Fruit fly (Drosophila melanogaster) Kc167 (cell line): ENCODE results near the gene Eig71Eb.

Source experiments
- Myc ChIP-seq: fragments of >200 bp; optimal IDR thresholded peaks from 2 replicates; lab custom pipeline; 2017; ENCODE audit warnings: missing external identifiers
- Sin3A ChIP-seq: fragments of >200 bp; optimal IDR thresholded peaks from 2 replicates; lab custom pipeline; 2018; ENCODE audit warnings: missing external identifiers
- h ChIP-seq: fragments of >200 bp; optimal IDR thresholded peaks from 3 replicates; lab custom pipeline; 2018; ENCODE audit warnings: missing external identifiers
- insv ChIP-seq: fragments of >200 bp; optimal IDR thresholded peaks from 3 replicates; lab custom pipeline; 2018; ENCODE audit warnings: missing external identifiers
- psq ChIP-seq: fragments of >200 bp; optimal IDR thresholded peaks from 2 replicates; lab custom pipeline; 2017; ENCODE audit warnings: missing external identifiers
- ttk ChIP-seq: sonication (Bioruptor generic); optimal IDR thresholded peaks from 2 replicates; lab custom pipeline; 2017; ENCODE audit warnings: missing external identifiers

DNA sequence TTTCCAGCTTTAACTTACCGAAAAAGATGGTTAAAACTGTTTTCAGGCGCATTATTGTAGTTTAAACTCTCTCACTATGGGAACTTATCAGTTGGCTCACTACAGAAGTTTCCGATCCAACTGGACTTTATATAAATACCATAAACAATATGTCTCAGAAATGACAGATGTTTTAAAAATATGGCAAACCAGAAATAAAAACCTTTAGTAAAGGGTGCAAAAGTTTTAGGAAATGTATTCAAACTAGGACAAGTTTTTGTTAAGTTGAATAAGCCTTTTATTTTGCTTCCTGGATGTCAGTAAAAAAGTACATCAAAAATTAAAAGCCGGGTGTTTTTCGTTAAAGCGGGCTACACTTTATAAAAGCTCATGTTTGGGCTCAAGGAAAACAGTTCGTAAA is at the start of gene Eig71Eb, which contains the start of gene Eig71Ea:
- no peak for TF ChIP-seq psq
- TF ChIP-seq h (lab: Kevin White, UChicago) = no peak
- TF ChIP-seq Myc (lab: Kevin White, UChicago) = no peak
- no peak for TF ChIP-seq insv (lab: Kevin White, UChicago)
- TF ChIP-seq Sin3A (lab: Kevin White, UChicago) = no peak
- no peak for TF ChIP-seq ttk (lab: Kevin White, UChicago)
